Fruit fly (Drosophila melanogaster) whole organism, embryonic: ENCODE measurements around the gene CG7328.

Source experiments
- Aef1 ChIP-seq: fragments of 200-800 bp; sonication (Bioruptor generic); IDR thresholded peaks from 3 replicates; pipeline ENCODE4 v1.3.6; 2022; ENCODE audit warnings: missing biosample characterization, missing genetic modification characterization
- Bgb ChIP-seq: fragments of 200-800 bp; sonication (Bioruptor generic); IDR thresholded peaks from 2 replicates; pipeline ENCODE4 v1.3.6; 2022; ENCODE audit warnings: missing biosample characterization, missing genetic modification characterization; ENCODE audit not compliant: partially characterized antibody
- CG1024 ChIP-seq: fragments of 200-800 bp; sonication (Bioruptor generic); IDR thresholded peaks from 2 replicates; pipeline ENCODE4 v1.3.6; 2022; ENCODE audit warnings: missing biosample characterization, missing genetic modification characterization
- CG10267 ChIP-seq: fragments of 200-800 bp; sonication (Bioruptor generic); optimal IDR thresholded peaks from 2 replicates; lab custom pipeline; 2018; ENCODE audit warnings: missing biosample characterization, mild to moderate bottlenecking, missing genetic modification characterization, moderate library complexity
- CG10979 ChIP-seq: fragments of 200-800 bp; sonication (Bioruptor generic); optimal IDR thresholded peaks from 2 replicates; lab custom pipeline; 2018; ENCODE audit warnings: missing biosample characterization, mild to moderate bottlenecking, missing genetic modification characterization, moderate library complexity
- CG11398 ChIP-seq: fragments of 200-800 bp; sonication (Bioruptor generic); optimal IDR thresholded peaks from 2 replicates; lab custom pipeline; 2016; ENCODE audit warnings: missing biosample characterization, missing genetic modification characterization
- CG12299 ChIP-seq: fragments of 200-800 bp; sonication (Bioruptor generic); optimal IDR thresholded peaks from 2 replicates; lab custom pipeline; 2018; ENCODE audit warnings: missing biosample characterization, mild to moderate bottlenecking, missing genetic modification characterization
- CG12391 ChIP-seq: fragments of 200-800 bp; sonication (Bioruptor generic); optimal IDR thresholded peaks from 3 replicates; lab custom pipeline; 2018; ENCODE audit warnings: missing biosample characterization, mild to moderate bottlenecking, missing genetic modification characterization, moderate library complexity
- CG14710 ChIP-seq: fragments of 200-800 bp; sonication (Bioruptor generic); optimal IDR thresholded peaks from 3 replicates; lab custom pipeline; 2019; ENCODE audit warnings: missing biosample characterization, mild to moderate bottlenecking, missing genetic modification characterization, moderate library complexity
- CG15011 ChIP-seq: fragments of 200-800 bp; sonication (Bioruptor generic); optimal IDR thresholded peaks from 3 replicates; lab custom pipeline; 2018; ENCODE audit warnings: missing biosample characterization, mild to moderate bottlenecking, missing genetic modification characterization
- CG15479 ChIP-seq: fragments of 200-800 bp; sonication (Bioruptor generic); optimal IDR thresholded peaks from 3 replicates; lab custom pipeline; 2019; ENCODE audit warnings: missing biosample characterization, mild to moderate bottlenecking, missing genetic modification characterization, moderate library complexity
- CG17328 ChIP-seq: fragments of 200-800 bp; sonication (Bioruptor generic); IDR thresholded peaks from 2 replicates; pipeline ENCODE4 v1.3.6; 2022; ENCODE audit warnings: missing biosample characterization, missing genetic modification characterization
- CG17361 ChIP-seq: fragments of 200-800 bp; sonication (Bioruptor generic); IDR thresholded peaks from 3 replicates; pipeline ENCODE4 v1.3.6; 2022; ENCODE audit warnings: missing biosample characterization, missing genetic modification characterization
- CG17612 ChIP-seq: fragments of 200-800 bp; sonication (Bioruptor generic); IDR thresholded peaks from 2 replicates; pipeline ENCODE4 v1.3.6; 2022; ENCODE audit warnings: missing biosample characterization, missing genetic modification characterization
- CG18619 ChIP-seq: fragments of 200-800 bp; sonication (Bioruptor generic); optimal IDR thresholded peaks from 3 replicates; lab custom pipeline; 2017; ENCODE audit warnings: missing biosample characterization, mild to moderate bottlenecking, missing genetic modification characterization
- CG30020 ChIP-seq: fragments of 200-800 bp; optimal IDR thresholded peaks from 2 replicates; lab custom pipeline; 2019; ENCODE audit warnings: missing biosample characterization, mild to moderate bottlenecking, missing genetic modification characterization, moderate library complexity
- CG34422 ChIP-seq: fragments of 200-800 bp; sonication (Bioruptor generic); IDR thresholded peaks from 3 replicates; pipeline ENCODE4 v1.3.6; 2022; ENCODE audit warnings: missing biosample characterization, missing genetic modification characterization
- CG3847 ChIP-seq: fragments of 200-800 bp; sonication (Bioruptor generic); IDR thresholded peaks from 2 replicates; pipeline ENCODE4 v1.3.6; 2022; ENCODE audit warnings: missing biosample characterization, missing genetic modification characterization
- CG4282 ChIP-seq: fragments of 200-800 bp; sonication (Bioruptor generic); optimal IDR thresholded peaks from 2 replicates; lab custom pipeline; 2016; ENCODE audit warnings: missing biosample characterization, missing genetic modification characterization
- CG4820 ChIP-seq: fragments of 200-800 bp; sonication (Bioruptor generic); optimal IDR thresholded peaks from 3 replicates; lab custom pipeline; 2016; ENCODE audit warnings: missing biosample characterization, missing genetic modification characterization
- CG6689 ChIP-seq: fragments of 200-800 bp; sonication (Bioruptor generic); IDR thresholded peaks from 2 replicates; pipeline ENCODE4 v1.3.6; 2022; ENCODE audit warnings: missing biosample characterization, missing genetic modification characterization
- H15 ChIP-seq: fragments of 200-800 bp; sonication (Bioruptor generic); IDR thresholded peaks from 3 replicates; pipeline ENCODE4 v1.3.6; 2022; ENCODE audit warnings: missing biosample characterization, missing genetic modification characterization
- H2.0 ChIP-seq: fragments of 200-800 bp; sonication (Bioruptor generic); IDR thresholded peaks from 2 replicates; pipeline ENCODE4 v1.3.6; 2022; ENCODE audit warnings: missing biosample characterization, missing genetic modification characterization
- Hey ChIP-seq: fragments of 200-800 bp; sonication (Bioruptor generic); optimal IDR thresholded peaks from 3 replicates; lab custom pipeline; 2018; ENCODE audit warnings: missing biosample characterization, mild to moderate bottlenecking, missing genetic modification characterization
- HmgZ ChIP-seq: fragments of 200-800 bp; sonication (Bioruptor generic); optimal IDR thresholded peaks from 2 replicates; lab custom pipeline; 2018; ENCODE audit warnings: missing biosample characterization, mild to moderate bottlenecking, missing genetic modification characterization
- Hr39 ChIP-seq: fragments of >200 bp; optimal IDR thresholded peaks from 2 replicates; lab custom pipeline; 2017
- Mrtf ChIP-seq: fragments of 200-800 bp; sonication (Bioruptor generic); IDR thresholded peaks from 3 replicates; pipeline ENCODE4 v1.3.6; 2022; ENCODE audit warnings: missing biosample characterization, missing genetic modification characterization
- Oaz ChIP-seq: fragments of 200-800 bp; sonication (Bioruptor generic); IDR thresholded peaks from 2 replicates; pipeline ENCODE4 v1.3.6; 2022; ENCODE audit warnings: missing biosample characterization, missing genetic modification characterization
- Pdp1 ChIP-seq, 2 experiments: fragments of 200-800 bp; sonication (Bioruptor generic); optimal IDR thresholded peaks; 3 replicates each; lab custom pipeline; 2016; ENCODE audit warnings: missing biosample characterization in 2 of 2, missing genetic modification characterization in 2 of 2, mild to moderate bottlenecking in 1 of 2, moderate library complexity in 1 of 2
- TFAM ChIP-seq: fragments of 200-800 bp; sonication (Bioruptor generic); optimal IDR thresholded peaks from 2 replicates; lab custom pipeline; 2017; ENCODE audit warnings: missing biosample characterization, missing genetic modification characterization, inconsistent platforms
- Tbp ChIP-seq: fragments of >200 bp; optimal IDR thresholded peaks from 2 replicates; lab custom pipeline; 2018; ENCODE audit warnings: missing biosample characterization, missing genetic modification characterization
- Xbp1 ChIP-seq: fragments of 200-800 bp; sonication (Bioruptor generic); optimal IDR thresholded peaks from 3 replicates; lab custom pipeline; 2016; ENCODE audit warnings: missing biosample characterization, mild to moderate bottlenecking, missing genetic modification characterization
- ase ChIP-seq: fragments of 200-800 bp; sonication (Bioruptor generic); IDR thresholded peaks from 3 replicates; pipeline ENCODE4 v1.3.6; 2022; ENCODE audit warnings: missing biosample characterization, missing genetic modification characterization
- bbx ChIP-seq: fragments of 200-800 bp; sonication (Bioruptor generic); IDR thresholded peaks from 2 replicates; pipeline ENCODE4 v1.3.6; 2022; ENCODE audit warnings: missing biosample characterization, missing genetic modification characterization; ENCODE audit not compliant: partially characterized antibody
- caup ChIP-seq: fragments of 200-800 bp; sonication (Bioruptor generic); optimal IDR thresholded peaks from 3 replicates; lab custom pipeline; 2017; ENCODE audit warnings: missing biosample characterization, mild to moderate bottlenecking, missing genetic modification characterization, moderate library complexity; ENCODE audit not compliant: severe bottlenecking
- dimm ChIP-seq: fragments of 200-800 bp; sonication (Bioruptor generic); IDR thresholded peaks from 2 replicates; pipeline ENCODE4 v1.3.6; 2022; ENCODE audit warnings: missing biosample characterization, missing genetic modification characterization
- fd64A ChIP-seq: fragments of 200-800 bp; sonication (Bioruptor generic); optimal IDR thresholded peaks from 3 replicates; lab custom pipeline; 2018; ENCODE audit warnings: missing biosample characterization, mild to moderate bottlenecking, missing genetic modification characterization
- ham ChIP-seq: fragments of 200-800 bp; sonication (Bioruptor generic); IDR thresholded peaks from 2 replicates; pipeline ENCODE4 v1.3.6; 2022; ENCODE audit warnings: missing biosample characterization, missing genetic modification characterization
- hkb ChIP-seq, 2 experiments: fragments of 200-800 bp in 1 of 2; fragments of >200 bp in 1 of 2; sonication (Bioruptor generic) in 1 of 2; IDR thresholded peaks in 1 of 2; optimal IDR thresholded peaks in 1 of 2; 2 replicates each; pipeline versions ENCODE4 v1.3.6 to Lab custom; 2017 to 2022; ENCODE audit warnings: missing biosample characterization in 1 of 2, missing genetic modification characterization in 1 of 2
- inv ChIP-seq: fragments of 200-800 bp; sonication (Bioruptor generic); IDR thresholded peaks from 2 replicates; pipeline ENCODE4 v1.3.6; 2022; ENCODE audit warnings: missing biosample characterization, missing genetic modification characterization; ENCODE audit not compliant: partially characterized antibody
- knrl ChIP-seq: fragments of 200-800 bp; sonication (Bioruptor generic); IDR thresholded peaks from 3 replicates; pipeline ENCODE4 v1.3.6; 2022; ENCODE audit warnings: missing biosample characterization, missing genetic modification characterization; ENCODE audit not compliant: partially characterized antibody
- lov ChIP-seq, 2 experiments: fragments of 200-800 bp in 1 of 2; fragments of >200 bp in 1 of 2; sonication (Bioruptor generic) in 1 of 2; IDR thresholded peaks in 1 of 2; optimal IDR thresholded peaks in 1 of 2; 2 replicates in 1 of 2; 3 replicates in 1 of 2; pipeline versions ENCODE4 v1.3.6 to Lab custom; 2017 to 2022; ENCODE audit warnings: missing biosample characterization in 1 of 2, missing genetic modification characterization in 1 of 2
- pzg ChIP-seq: fragments of 200-800 bp; sonication (Bioruptor generic); optimal IDR thresholded peaks from 3 replicates; lab custom pipeline; 2018; ENCODE audit warnings: missing biosample characterization, mild to moderate bottlenecking, missing genetic modification characterization, moderate library complexity
- repo ChIP-seq: fragments of 200-800 bp; sonication (Bioruptor generic); optimal IDR thresholded peaks from 2 replicates; lab custom pipeline; 2016; ENCODE audit warnings: missing biosample characterization, missing genetic modification characterization
- rib ChIP-seq: fragments of 200-800 bp; sonication (Bioruptor generic); IDR thresholded peaks from 2 replicates; pipeline ENCODE4 v1.3.6; 2022; ENCODE audit warnings: missing biosample characterization, missing genetic modification characterization
- sob ChIP-seq: fragments of 200-800 bp; sonication (Bioruptor generic); IDR thresholded peaks from 2 replicates; pipeline ENCODE4 v1.3.6; 2022; ENCODE audit warnings: missing biosample characterization, missing genetic modification characterization
- stwl ChIP-seq: fragments of 200-800 bp; sonication (Bioruptor generic); optimal IDR thresholded peaks from 3 replicates; lab custom pipeline; 2018; ENCODE audit warnings: missing biosample characterization, mild to moderate bottlenecking, missing genetic modification characterization, moderate library complexity
- unpg ChIP-seq: fragments of 200-800 bp; sonication (Bioruptor generic); optimal IDR thresholded peaks from 3 replicates; lab custom pipeline; 2018; ENCODE audit warnings: missing biosample characterization, mild to moderate bottlenecking, missing genetic modification characterization, moderate library complexity
- wdn ChIP-seq: fragments of 200-800 bp; sonication (Bioruptor generic); IDR thresholded peaks from 2 replicates; pipeline ENCODE4 v1.3.6; 2022; ENCODE audit warnings: missing biosample characterization, missing genetic modification characterization
- wek ChIP-seq: fragments of 200-800 bp; sonication (Bioruptor generic); optimal IDR thresholded peaks from 3 replicates; lab custom pipeline; 2018; ENCODE audit warnings: missing biosample characterization, mild to moderate bottlenecking, missing genetic modification characterization, moderate library complexity

CG7328 gene

dm6 chr3L:20140589-20141207, at the start of gene CG7328 (continued):
- TF ChIP-seq CG17612 (GFP tag; lab: Robert Waterston, UW): no peak
- peak; percentile 23; the same call in 1 of the 2 replicates for TF ChIP-seq CG17328
- no peak for TF ChIP-seq CG10267 (tag; lab: Kevin White, UChicago)
- no peak for TF ChIP-seq Tbp (GFP tag; lab: Kevin White, UChicago)
- no peak for TF ChIP-seq Hey
- TF ChIP-seq CG12391 (tag; lab: Kevin White, UChicago): no peak
- no peak for TF ChIP-seq ham
- no peak for TF ChIP-seq lov (optimal IDR thresholded peaks at IDR 0.05; lab: Kevin White, UChicago)
- no peak for TF ChIP-seq lov (GFP tag; IDR thresholded peaks at IDR 0.05; lab: Robert Waterston, UW)
- TF ChIP-seq ase: no peak
- TF ChIP-seq Bgb: no peak
- no peak for TF ChIP-seq Oaz (GFP tag; lab: Robert Waterston, UW)
- TF ChIP-seq stwl (tag; lab: Kevin White, UChicago): no peak
- no peak for TF ChIP-seq TFAM
- peak; percentile 52 for TF ChIP-seq sob
- TF ChIP-seq CG1024 (GFP tag; lab: Robert Waterston, UW): no peak
- no peak for TF ChIP-seq CG17361 (GFP tag; lab: Robert Waterston, UW)
- no peak for TF ChIP-seq hkb (optimal IDR thresholded peaks at IDR 0.05; lab: Kevin White, UChicago)
- no peak; the same call in 1 of the 2 replicates for TF ChIP-seq hkb (GFP tag; IDR thresholded peaks at IDR 0.05; lab: Robert Waterston, UW)
- TF ChIP-seq unpg (GFP tag; lab: Kevin White, UChicago): no peak
- no peak for TF ChIP-seq CG30020
- TF ChIP-seq CG14710 (tag; lab: Kevin White, UChicago): no peak
- TF ChIP-seq Pdp1 (GFP tag; optimal IDR thresholded peaks at IDR 0.05; lab: Kevin White, UChicago): peak in 1 of 2 experiments; percentile 28
- TF ChIP-seq H15 (GFP tag; lab: Robert Waterston, UW): no peak
- TF ChIP-seq Xbp1 (GFP tag; lab: Kevin White, UChicago): peak; percentile 52
- no peak for TF ChIP-seq rib
- peak; percentile 64 for TF ChIP-seq HmgZ
- TF ChIP-seq CG4820 (GFP tag; lab: Kevin White, UChicago): no peak
- TF ChIP-seq CG6689 (GFP tag; lab: Robert Waterston, UW): peak; percentile 28
- no peak for TF ChIP-seq CG15479 (GFP tag; lab: Kevin White, UChicago)
- TF ChIP-seq CG12299 (tag; lab: Kevin White, UChicago): peak; percentile 6
- TF ChIP-seq Aef1 (GFP tag; lab: Robert Waterston, UW): no peak; the same call in 2 of the 3 replicates
- TF ChIP-seq CG15011 (GFP tag; lab: Kevin White, UChicago): no peak
- TF ChIP-seq dimm (GFP tag; lab: Robert Waterston, UW): no peak
- TF ChIP-seq CG4282 (GFP tag; lab: Kevin White, UChicago): no peak
- TF ChIP-seq pzg: no peak
- no peak for TF ChIP-seq knrl (GFP tag; lab: Robert Waterston, UW)
- TF ChIP-seq Mrtf (GFP tag; lab: Robert Waterston, UW): no peak
- TF ChIP-seq wek: peak; percentile 37
- TF ChIP-seq CG10979: no peak
- TF ChIP-seq CG18619 (GFP tag; lab: Kevin White, UChicago): peak; percentile 55
- no peak for TF ChIP-seq wdn (GFP tag; lab: Robert Waterston, UW)
- peak; percentile 54 for TF ChIP-seq CG3847 (GFP tag; lab: Robert Waterston, UW)
- TF ChIP-seq repo (GFP tag; lab: Kevin White, UChicago): no peak
- peak; percentile 27 for TF ChIP-seq caup (GFP tag; lab: Kevin White, UChicago)
- no peak for TF ChIP-seq bbx (GFP tag; lab: Robert Waterston, UW)
- peak; percentile 45; the same call in 1 of the 2 replicates for TF ChIP-seq H2.0
- TF ChIP-seq CG11398 (GFP tag; lab: Kevin White, UChicago): no peak
- TF ChIP-seq CG34422 (GFP tag; lab: Robert Waterston, UW): no peak
- no peak for TF ChIP-seq inv (GFP tag; lab: Robert Waterston, UW)
- TF ChIP-seq fd64A (GFP tag; lab: Kevin White, UChicago): no peak
- TF ChIP-seq Hr39: no peak
